Fruit fly (Drosophila melanogaster) whole organism, embryonic: Measurements from ENCODE around the gene CG11980.
A peak's percentile ranks its signal among the peaks of the same experiment; 100 is the strongest.

Source experiments
- ATbp ChIP-seq: fragments of 200-800 bp; sonication (Bioruptor generic); optimal IDR thresholded peaks from 2 replicates; lab custom pipeline; 2017; ENCODE audit warnings: missing biosample characterization, mild to moderate bottlenecking, missing genetic modification characterization, missing genetic modification reagents
- BEAF-32 ChIP-seq: fragments of 200-800 bp; sonication (Bioruptor generic); optimal IDR thresholded peaks from 3 replicates; lab custom pipeline; 2017; ENCODE audit warnings: missing biosample characterization, missing genetic modification characterization, mild to moderate bottlenecking, moderate library complexity, missing genetic modification reagents
- CG10565 ChIP-seq: fragments of 200-800 bp; sonication (Bioruptor generic); optimal IDR thresholded peaks from 3 replicates; lab custom pipeline; 2016; ENCODE audit warnings: missing biosample characterization, mild to moderate bottlenecking, missing genetic modification characterization
- CG12391 ChIP-seq: fragments of 200-800 bp; sonication (Bioruptor generic); optimal IDR thresholded peaks from 3 replicates; lab custom pipeline; 2018; ENCODE audit warnings: missing biosample characterization, mild to moderate bottlenecking, missing genetic modification characterization, moderate library complexity
- CG12769 ChIP-seq: fragments of 200-800 bp; sonication (Bioruptor generic); optimal IDR thresholded peaks from 2 replicates; lab custom pipeline; 2019; ENCODE audit warnings: missing biosample characterization, mild to moderate bottlenecking, missing genetic modification characterization, moderate library complexity
- CG13424 ChIP-seq: fragments of 200-800 bp; sonication (Bioruptor generic); optimal IDR thresholded peaks from 2 replicates; lab custom pipeline; 2019; ENCODE audit warnings: missing biosample characterization, mild to moderate bottlenecking, missing genetic modification characterization, moderate library complexity
- CG13894 ChIP-seq: fragments of 200-800 bp; sonication (Bioruptor generic); optimal IDR thresholded peaks from 3 replicates; lab custom pipeline; 2018; ENCODE audit warnings: missing biosample characterization, mild to moderate bottlenecking, missing genetic modification characterization, moderate library complexity
- CG1647 ChIP-seq: fragments of 200-800 bp; sonication (Bioruptor generic); optimal IDR thresholded peaks from 3 replicates; lab custom pipeline; 2016; ENCODE audit warnings: missing biosample characterization, missing genetic modification characterization
- CG1792 ChIP-seq: fragments of 200-800 bp; sonication (Bioruptor generic); optimal IDR thresholded peaks from 2 replicates; lab custom pipeline; 2016; ENCODE audit warnings: missing biosample characterization, missing genetic modification characterization
- CG18011 ChIP-seq: fragments of 200-800 bp; sonication (Bioruptor generic); optimal IDR thresholded peaks from 2 replicates; lab custom pipeline; 2017; ENCODE audit warnings: missing biosample characterization, missing genetic modification characterization, mild to moderate bottlenecking, moderate library complexity, missing genotype
- CG18262 ChIP-seq: fragments of 200-800 bp; optimal IDR thresholded peaks from 3 replicates; lab custom pipeline; 2019; ENCODE audit warnings: missing biosample characterization, mild to moderate bottlenecking, missing genetic modification characterization, moderate library complexity
- CG2712 ChIP-seq: fragments of 200-800 bp; optimal IDR thresholded peaks from 3 replicates; lab custom pipeline; 2019; ENCODE audit warnings: missing biosample characterization, mild to moderate bottlenecking, missing genetic modification characterization, moderate library complexity
- CG2875 ChIP-seq: fragments of 200-800 bp; sonication (Bioruptor generic); optimal IDR thresholded peaks from 2 replicates; lab custom pipeline; 2017; ENCODE audit warnings: missing biosample characterization, mild to moderate bottlenecking, missing genetic modification characterization, missing genetic modification reagents
- CG30431 ChIP-seq: fragments of 200-800 bp; sonication (Bioruptor generic); optimal IDR thresholded peaks from 2 replicates; lab custom pipeline; 2017; ENCODE audit warnings: missing biosample characterization, missing genetic modification characterization
- CG3847 ChIP-seq: fragments of 200-800 bp; sonication (Bioruptor generic); IDR thresholded peaks from 2 replicates; pipeline ENCODE4 v1.3.6; 2022; ENCODE audit warnings: missing biosample characterization, missing genetic modification characterization
- CG4328 ChIP-seq: fragments of 200-800 bp; sonication (Bioruptor generic); optimal IDR thresholded peaks from 3 replicates; lab custom pipeline; 2017; ENCODE audit warnings: missing biosample characterization, missing genetic modification reagents, missing genetic modification characterization
- CG5180 ChIP-seq: fragments of 200-800 bp; sonication (Bioruptor generic); optimal IDR thresholded peaks from 3 replicates; lab custom pipeline; 2017; ENCODE audit warnings: missing biosample characterization, missing genetic modification characterization, mild to moderate bottlenecking, moderate library complexity, missing genetic modification reagents
- CG6654 ChIP-seq: fragments of 200-800 bp; sonication (Bioruptor generic); optimal IDR thresholded peaks from 2 replicates; lab custom pipeline; 2017; ENCODE audit warnings: missing biosample characterization, mild to moderate bottlenecking, missing genetic modification characterization
- CG6813 ChIP-seq: fragments of 200-800 bp; sonication (Bioruptor generic); optimal IDR thresholded peaks from 2 replicates; lab custom pipeline; 2017; ENCODE audit warnings: missing biosample characterization, missing genetic modification characterization, mild to moderate bottlenecking, moderate library complexity, missing genetic modification reagents
- CG7556 ChIP-seq: fragments of 200-800 bp; sonication (Bioruptor generic); optimal IDR thresholded peaks from 2 replicates; lab custom pipeline; 2017; ENCODE audit warnings: missing biosample characterization, mild to moderate bottlenecking, missing genetic modification characterization
- CHES-1-like ChIP-seq: fragments of 200-800 bp; sonication (Bioruptor generic); optimal IDR thresholded peaks from 2 replicates; lab custom pipeline; 2016; ENCODE audit warnings: missing biosample characterization, missing genetic modification characterization
- Chrac-16 ChIP-seq: fragments of 200-800 bp; sonication (Bioruptor generic); optimal IDR thresholded peaks from 3 replicates; lab custom pipeline; 2016; ENCODE audit warnings: missing biosample characterization, missing genetic modification characterization
- CoRest ChIP-seq: fragments of 200-800 bp; sonication (Bioruptor generic); optimal IDR thresholded peaks from 3 replicates; lab custom pipeline; 2018; ENCODE audit warnings: missing biosample characterization, mild to moderate bottlenecking, missing genetic modification characterization, moderate library complexity
- Dek ChIP-seq: fragments of 200-800 bp; sonication (Bioruptor generic); optimal IDR thresholded peaks from 3 replicates; lab custom pipeline; 2019; ENCODE audit warnings: missing biosample characterization, mild to moderate bottlenecking, missing genetic modification characterization, moderate library complexity
- E2f1 ChIP-seq: fragments of 200-800 bp; sonication (Bioruptor generic); IDR thresholded peaks from 2 replicates; pipeline ENCODE4 v1.3.6; 2022; ENCODE audit warnings: missing biosample characterization, missing genetic modification characterization
- Elba2 ChIP-seq: fragments of 200-800 bp; sonication (Bioruptor generic); optimal IDR thresholded peaks from 3 replicates; lab custom pipeline; 2016; ENCODE audit warnings: missing biosample characterization, missing genetic modification characterization
- Ets65A ChIP-seq: fragments of 200-800 bp; sonication (Bioruptor generic); peaks from one replicate; lab custom pipeline; 2016; ENCODE audit warnings: missing biosample characterization, missing genetic modification characterization
- Gug ChIP-seq: fragments of 200-800 bp; sonication (Bioruptor generic); IDR thresholded peaks from 4 replicates; pipeline ENCODE4 v1.3.6; 2022; ENCODE audit warnings: missing biosample characterization, missing genetic modification characterization
- NFAT ChIP-seq: fragments of 200-800 bp; sonication (Bioruptor generic); IDR thresholded peaks from 2 replicates; pipeline ENCODE4 v1.3.6; 2022; ENCODE audit warnings: missing biosample characterization, missing genetic modification characterization
- Nf-YB ChIP-seq: fragments of 200-800 bp; sonication (Bioruptor generic); optimal IDR thresholded peaks from 3 replicates; lab custom pipeline; 2019; ENCODE audit warnings: missing biosample characterization, mild to moderate bottlenecking, missing genetic modification characterization, moderate library complexity
- Trl ChIP-seq, 3 experiments: fragments of >200 bp in 2 of 3; fragments of 200-800 bp in 1 of 3; sonication (Bioruptor generic) in 1 of 3; optimal IDR thresholded peaks; 2 replicates in 1 of 3; 3 replicates in 2 of 3; lab custom pipeline; 2016 to 2017; ENCODE audit warnings: missing biosample characterization in 1 of 3, missing genetic modification characterization in 1 of 3
- Xbp1 ChIP-seq: fragments of 200-800 bp; sonication (Bioruptor generic); optimal IDR thresholded peaks from 3 replicates; lab custom pipeline; 2016; ENCODE audit warnings: missing biosample characterization, mild to moderate bottlenecking, missing genetic modification characterization
- corto ChIP-seq: fragments of 200-800 bp; sonication (Bioruptor generic); optimal IDR thresholded peaks from 2 replicates; lab custom pipeline; 2016; ENCODE audit warnings: missing biosample characterization, mild to moderate bottlenecking, missing genetic modification characterization, moderate library complexity
- dmrt99B ChIP-seq: fragments of 200-800 bp; sonication (Bioruptor generic); optimal IDR thresholded peaks from 2 replicates; lab custom pipeline; 2018; ENCODE audit warnings: missing biosample characterization, mild to moderate bottlenecking, missing genetic modification characterization, moderate library complexity
- fd64A ChIP-seq: fragments of 200-800 bp; sonication (Bioruptor generic); optimal IDR thresholded peaks from 3 replicates; lab custom pipeline; 2018; ENCODE audit warnings: missing biosample characterization, mild to moderate bottlenecking, missing genetic modification characterization
- fru ChIP-seq: fragments of >200 bp; optimal IDR thresholded peaks from 2 replicates; lab custom pipeline; 2017
- gt ChIP-seq: fragments of 200-800 bp; sonication (Bioruptor generic); IDR thresholded peaks from 2 replicates; pipeline ENCODE4 v1.3.6; 2022; ENCODE audit warnings: missing biosample characterization, missing genetic modification characterization
- insv ChIP-seq, 2 experiments: fragments of 200-800 bp; sonication (Bioruptor generic); optimal IDR thresholded peaks; 3 replicates each; lab custom pipeline; 2016 to 2018; ENCODE audit warnings: missing biosample characterization in 2 of 2, missing genetic modification characterization in 2 of 2
- jing ChIP-seq: fragments of 200-800 bp; sonication (Bioruptor generic); optimal IDR thresholded peaks from 2 replicates; lab custom pipeline; 2018; ENCODE audit warnings: missing biosample characterization, mild to moderate bottlenecking, missing genetic modification characterization
- nerfin-1 ChIP-seq: fragments of 200-800 bp; sonication (Bioruptor generic); optimal IDR thresholded peaks from 3 replicates; lab custom pipeline; 2019; ENCODE audit warnings: missing biosample characterization, mild to moderate bottlenecking, missing genetic modification characterization, moderate library complexity
- oc ChIP-seq: fragments of 200-800 bp; sonication (Bioruptor generic); optimal IDR thresholded peaks from 2 replicates; lab custom pipeline; 2018; ENCODE audit warnings: missing biosample characterization, mild to moderate bottlenecking, missing genetic modification characterization, moderate library complexity
- odd ChIP-seq: fragments of 200-800 bp; sonication (Bioruptor generic); optimal IDR thresholded peaks from 2 replicates; lab custom pipeline; 2017; ENCODE audit warnings: missing biosample characterization, mild to moderate bottlenecking, missing genetic modification characterization
- org-1 ChIP-seq: fragments of 200-800 bp; sonication (Bioruptor generic); optimal IDR thresholded peaks from 2 replicates; lab custom pipeline; 2017; ENCODE audit warnings: missing biosample characterization, missing genetic modification characterization
- otp ChIP-seq: fragments of 200-800 bp; sonication (Bioruptor generic); IDR thresholded peaks from 3 replicates; pipeline ENCODE4, ENCODE4 v1.3.6; 2022; ENCODE audit warnings: missing biosample characterization, missing genetic modification characterization
- rib ChIP-seq: fragments of 200-800 bp; sonication (Bioruptor generic); IDR thresholded peaks from 2 replicates; pipeline ENCODE4 v1.3.6; 2022; ENCODE audit warnings: missing biosample characterization, missing genetic modification characterization
- salm ChIP-seq: fragments of 200-800 bp; sonication (Bioruptor generic); optimal IDR thresholded peaks from 2 replicates; lab custom pipeline; 2018; ENCODE audit warnings: missing biosample characterization, mild to moderate bottlenecking, missing genetic modification characterization
- slou ChIP-seq: fragments of 200-800 bp; sonication (Bioruptor generic); optimal IDR thresholded peaks from 3 replicates; lab custom pipeline; 2016; ENCODE audit warnings: missing biosample characterization, missing genetic modification characterization
- trem ChIP-seq: fragments of 200-800 bp; optimal IDR thresholded peaks from 3 replicates; lab custom pipeline; 2019; ENCODE audit warnings: missing biosample characterization, mild to moderate bottlenecking, missing genetic modification characterization, moderate library complexity
- wek ChIP-seq: fragments of 200-800 bp; sonication (Bioruptor generic); optimal IDR thresholded peaks from 3 replicates; lab custom pipeline; 2018; ENCODE audit warnings: missing biosample characterization, mild to moderate bottlenecking, missing genetic modification characterization, moderate library complexity

CG11980 gene

dm6 chr3R:9054442-9055118 is 50.8 kb downstream of the CG11980 start (continued):
- peak; percentile 70 for TF ChIP-seq CG6813 (GFP tag; lab: Kevin White, UChicago)
- no peak for TF ChIP-seq NFAT
- peak; percentile 70 for TF ChIP-seq CG2712 (tag; lab: Kevin White, UChicago)
- TF ChIP-seq nerfin-1 (tag; lab: Kevin White, UChicago) = peak; percentile 4
- peak; percentile 76 for TF ChIP-seq ATbp (GFP tag; lab: Kevin White, UChicago)
- peak; percentile 94 for TF ChIP-seq CG12769 (tag; lab: Kevin White, UChicago)
- TF ChIP-seq CoRest (tag; lab: Kevin White, UChicago) = peak; percentile 51
- no peak for TF ChIP-seq gt (GFP tag; lab: Robert Waterston, UW)
- TF ChIP-seq CG30431 (GFP tag; lab: Kevin White, UChicago) = peak; percentile 51
- no peak for TF ChIP-seq corto (GFP tag; lab: Kevin White, UChicago)
- peak; percentile 44 for TF ChIP-seq CG6654
- no peak for TF ChIP-seq CG1792 (GFP tag; lab: Kevin White, UChicago)
- peak; percentile 34 for TF ChIP-seq org-1 (GFP tag; lab: Kevin White, UChicago)
- TF ChIP-seq trem = peak; percentile 13
- peak; percentile 79 for TF ChIP-seq Gug (GFP tag; lab: Robert Waterston, UW)
- TF ChIP-seq Elba2 (GFP tag; lab: Kevin White, UChicago) = no peak
- no peak for TF ChIP-seq E2f1 (GFP tag; lab: Robert Waterston, UW)
- TF ChIP-seq CG13424 = peak; percentile 75
- peak; percentile 51 for TF ChIP-seq CG18262 (tag; lab: Kevin White, UChicago)
- no peak for TF ChIP-seq slou
- TF ChIP-seq odd = peak; percentile 46
- TF ChIP-seq wek (GFP tag; lab: Kevin White, UChicago) = peak; percentile 49
- TF ChIP-seq Ets65A (GFP tag; lab: Kevin White, UChicago) = peak; percentile 81
- TF ChIP-seq CG3847 = no peak
- no peak for TF ChIP-seq rib (GFP tag; lab: Robert Waterston, UW)
- no peak for TF ChIP-seq insv (GFP tag; optimal IDR thresholded peaks at IDR 0.05; lab: Kevin White, UChicago)
- no peak for TF ChIP-seq BEAF-32 (GFP tag; lab: Kevin White, UChicago)
- peak; percentile 72 for TF ChIP-seq Dek (tag; lab: Kevin White, UChicago)
- peak; percentile 47 for TF ChIP-seq CG13894 (tag; lab: Kevin White, UChicago)
- TF ChIP-seq CG4328 (GFP tag; lab: Kevin White, UChicago) = peak; percentile 71
- peak; percentile 73 for TF ChIP-seq dmrt99B (tag; lab: Kevin White, UChicago)
- peak; percentile 39 for TF ChIP-seq fd64A (GFP tag; lab: Kevin White, UChicago)
- TF ChIP-seq Trl (optimal IDR thresholded peaks at IDR 0.05; lab: Kevin White, UChicago) = peak; percentile 28 to 87
- no peak for TF ChIP-seq Trl (GFP tag; optimal IDR thresholded peaks at IDR 0.05; lab: Kevin White, UChicago)
- TF ChIP-seq Xbp1 (GFP tag; lab: Kevin White, UChicago) = peak; percentile 81
- TF ChIP-seq CG12391 = peak; percentile 78
- TF ChIP-seq CHES-1-like (GFP tag; lab: Kevin White, UChicago) = no peak
- peak; percentile 59 for TF ChIP-seq jing
- TF ChIP-seq CG18011 (GFP tag; lab: Kevin White, UChicago) = peak; percentile 69
- TF ChIP-seq CG10565 (GFP tag; lab: Kevin White, UChicago) = no peak
- TF ChIP-seq fru = no peak
- peak; percentile 53 for TF ChIP-seq oc (tag; lab: Kevin White, UChicago)
- peak; percentile 71 for TF ChIP-seq CG7556 (GFP tag; lab: Kevin White, UChicago)
- TF ChIP-seq salm (tag; lab: Kevin White, UChicago) = peak; percentile 44
- TF ChIP-seq Chrac-16 = peak; percentile 50
- peak; percentile 13 for TF ChIP-seq CG5180 (GFP tag; lab: Kevin White, UChicago)
- no peak for TF ChIP-seq otp (GFP tag; lab: Robert Waterston, UW)
- TF ChIP-seq CG2875 (GFP tag; lab: Kevin White, UChicago) = peak; percentile 40
- TF ChIP-seq CG1647 (GFP tag; lab: Kevin White, UChicago) = no peak
- peak; percentile 35 for TF ChIP-seq Nf-YB (GFP tag; lab: Kevin White, UChicago)
